Worm (Caenorhabditis elegans) whole organism, L2 larva: ENCODE data around the gene R13H4.5.

Source experiments
- C34F6.9 ChIP-seq: fragments of 150-350 bp; optimal IDR thresholded peaks from 2 replicates; lab custom pipeline; 2014; ENCODE audit warnings: missing biosample characterization, missing genetic modification characterization
- F13H6.1 ChIP-seq: sonication (generic microtip); optimal IDR thresholded peaks from 2 replicates; lab custom pipeline; 2016; ENCODE audit warnings: missing genetic modification characterization, missing compliant biosample characterization
- R02D3.7 ChIP-seq: fragments of 150-350 bp; optimal IDR thresholded peaks from 2 replicates; lab custom pipeline; 2014; ENCODE audit warnings: missing biosample characterization, missing genetic modification characterization
- alr-1 ChIP-seq: fragments of 150-350 bp; optimal IDR thresholded peaks from 2 replicates; lab custom pipeline; 2014; ENCODE audit warnings: missing biosample characterization, missing genetic modification characterization
- aly-2 ChIP-seq: fragments of 150-350 bp; optimal IDR thresholded peaks from 2 replicates; lab custom pipeline; 2014; ENCODE audit warnings: missing biosample characterization, missing genetic modification characterization
- ama-1 ChIP-seq: fragments of 150-350 bp; optimal IDR thresholded peaks from 2 replicates; lab custom pipeline; 2018; ENCODE audit warnings: inconsistent platforms
- blmp-1 ChIP-seq: sonication (generic microtip); optimal IDR thresholded peaks from 2 replicates; lab custom pipeline; 2017; ENCODE audit warnings: missing genetic modification characterization, mild to moderate bottlenecking, missing compliant biosample characterization, antibody characterized with exemption, moderate library complexity; ENCODE audit not compliant: insufficient read depth
- ceh-16 ChIP-seq: fragments of 150-350 bp; optimal IDR thresholded peaks from 2 replicates; lab custom pipeline; 2014; ENCODE audit warnings: missing biosample characterization, missing genetic modification characterization
- ceh-82 ChIP-seq: fragments of 150-350 bp; optimal IDR thresholded peaks from 2 replicates; lab custom pipeline; 2014; ENCODE audit warnings: missing biosample characterization, missing genetic modification characterization
- crh-2 ChIP-seq: sonication (generic microtip); optimal IDR thresholded peaks from 2 replicates; lab custom pipeline; 2017; ENCODE audit warnings: missing biosample characterization, missing genetic modification characterization
- dmd-4 ChIP-seq: sonication (generic microtip); optimal IDR thresholded peaks from 2 replicates; lab custom pipeline; 2017; ENCODE audit warnings: missing biosample characterization, missing genetic modification characterization
- egl-27 ChIP-seq: sonication (generic microtip); optimal IDR thresholded peaks from 3 replicates; lab custom pipeline; 2017; ENCODE audit warnings: missing biosample characterization, missing genetic modification reagents, missing genetic modification characterization
- elt-1 ChIP-seq: fragments of 150-350 bp; optimal IDR thresholded peaks from 2 replicates; lab custom pipeline; 2014; ENCODE audit warnings: missing biosample characterization, missing genetic modification characterization
- fos-1 ChIP-seq: fragments of 150-350 bp; optimal IDR thresholded peaks from 2 replicates; lab custom pipeline; 2014; ENCODE audit warnings: missing biosample characterization, missing genetic modification characterization
- lin-11 ChIP-seq: fragments of 150-350 bp; sonication (generic microtip); optimal IDR thresholded peaks from 2 replicates; lab custom pipeline; 2014; ENCODE audit warnings: missing biosample characterization, missing genetic modification characterization, inconsistent platforms, mixed read lengths
- lin-13 ChIP-seq: fragments of 150-350 bp; optimal IDR thresholded peaks from 2 replicates; lab custom pipeline; 2014; ENCODE audit warnings: missing biosample characterization, missing genetic modification reagents, missing genetic modification characterization
- lin-39 ChIP-seq: fragments of 150-350 bp; optimal IDR thresholded peaks from 2 replicates; lab custom pipeline; 2014; ENCODE audit warnings: missing biosample characterization, missing genetic modification reagents, missing genetic modification characterization
- lsy-2 ChIP-seq, 2 experiments: fragments of 150-350 bp in 1 of 2; sonication (generic microtip) in 1 of 2; optimal IDR thresholded peaks; 2 replicates each; lab custom pipeline; 2014 to 2017; ENCODE audit warnings: missing biosample characterization in 2 of 2, missing genetic modification characterization in 2 of 2
- mab-5 ChIP-seq: fragments of 150-350 bp; optimal IDR thresholded peaks from 2 replicates; lab custom pipeline; 2014; ENCODE audit warnings: missing biosample characterization, missing genetic modification characterization
- mbf-1 ChIP-seq: sonication (generic microtip); optimal IDR thresholded peaks from 2 replicates; lab custom pipeline; 2017; ENCODE audit warnings: missing biosample characterization, missing genetic modification characterization
- mdl-1 ChIP-seq, 2 experiments: fragments of 150-350 bp in 1 of 2; sonication (generic microtip) in 1 of 2; optimal IDR thresholded peaks; 2 replicates each; lab custom pipeline; 2017; ENCODE audit warnings: missing biosample characterization in 2 of 2, missing genetic modification characterization in 2 of 2
- nhr-10 ChIP-seq: sonication (generic microtip); optimal IDR thresholded peaks from 2 replicates; lab custom pipeline; 2017; ENCODE audit warnings: missing biosample characterization, missing genetic modification characterization
- nhr-11 ChIP-seq: fragments of 150-350 bp; optimal IDR thresholded peaks from 2 replicates; lab custom pipeline; 2014; ENCODE audit warnings: missing biosample characterization, missing genetic modification characterization
- nhr-12 ChIP-seq: fragments of 150-350 bp; optimal IDR thresholded peaks from 2 replicates; lab custom pipeline; 2014; ENCODE audit warnings: missing biosample characterization, missing genetic modification characterization
- nhr-129 ChIP-seq: fragments of 150-350 bp; optimal IDR thresholded peaks from 2 replicates; lab custom pipeline; 2014; ENCODE audit warnings: missing biosample characterization, missing genetic modification characterization
- nhr-21 ChIP-seq: fragments of 150-350 bp; optimal IDR thresholded peaks from 2 replicates; lab custom pipeline; 2014; ENCODE audit warnings: missing biosample characterization, missing genetic modification characterization
- nhr-23 ChIP-seq: fragments of 150-350 bp; optimal IDR thresholded peaks from 2 replicates; lab custom pipeline; 2014; ENCODE audit warnings: missing biosample characterization, missing genetic modification reagents, missing genetic modification characterization
- nhr-237 ChIP-seq: fragments of 150-350 bp; optimal IDR thresholded peaks from 2 replicates; lab custom pipeline; 2014; ENCODE audit warnings: missing biosample characterization, missing genetic modification characterization
- nhr-25 ChIP-seq: fragments of 150-350 bp; sonication (generic microtip); optimal IDR thresholded peaks from 3 replicates; lab custom pipeline; 2014; ENCODE audit warnings: missing biosample characterization, missing genetic modification characterization
- nhr-6 ChIP-seq: fragments of 150-350 bp; optimal IDR thresholded peaks from 2 replicates; lab custom pipeline; 2014; ENCODE audit warnings: missing biosample characterization, missing genetic modification characterization
- nhr-77 ChIP-seq: fragments of 150-350 bp; optimal IDR thresholded peaks from 2 replicates; lab custom pipeline; 2014; ENCODE audit warnings: missing biosample characterization, missing genetic modification characterization
- peb-1 ChIP-seq: fragments of 150-350 bp; optimal IDR thresholded peaks from 2 replicates; lab custom pipeline; 2014; ENCODE audit warnings: missing biosample characterization, missing genetic modification characterization
- sem-4 ChIP-seq: fragments of 150-350 bp; optimal IDR thresholded peaks from 2 replicates; lab custom pipeline; 2014; ENCODE audit warnings: missing biosample characterization, missing genetic modification reagents, missing genetic modification characterization
- skn-1 ChIP-seq: sonication (generic microtip); optimal IDR thresholded peaks from 2 replicates; lab custom pipeline; 2017; ENCODE audit warnings: missing biosample characterization, missing genetic modification characterization
- sma-3 ChIP-seq: sonication (generic microtip); optimal IDR thresholded peaks from 2 replicates; lab custom pipeline; 2016; ENCODE audit warnings: missing genetic modification reagents, missing genetic modification characterization, missing compliant biosample characterization
- sma-9 ChIP-seq, 2 experiments: fragments of 150-350 bp in 1 of 2; sonication (generic microtip) in 1 of 2; optimal IDR thresholded peaks; 2 replicates each; lab custom pipeline; 2014 to 2016; ENCODE audit warnings: missing genetic modification characterization in 2 of 2, mild to moderate bottlenecking in 1 of 2, missing biosample characterization in 1 of 2, missing compliant biosample characterization in 1 of 2, missing genetic modification reagents in 1 of 2, moderate library complexity in 1 of 2
- snpc-4 ChIP-seq: fragments of 150-350 bp; optimal IDR thresholded peaks from 2 replicates; lab custom pipeline; 2014; ENCODE audit warnings: missing biosample characterization, missing genetic modification characterization
- unc-39 ChIP-seq: fragments of 150-350 bp; optimal IDR thresholded peaks from 2 replicates; lab custom pipeline; 2014; ENCODE audit warnings: missing biosample characterization, missing genetic modification characterization
- unc-55 ChIP-seq: fragments of 150-350 bp; sonication (generic microtip); optimal IDR thresholded peaks from 3 replicates; lab custom pipeline; 2014; ENCODE audit warnings: missing biosample characterization, missing genetic modification reagents, missing genetic modification characterization
- unc-62 ChIP-seq: fragments of 150-350 bp; optimal IDR thresholded peaks from 2 replicates; lab custom pipeline; 2014; ENCODE audit warnings: missing biosample characterization, missing genetic modification reagents, missing genetic modification characterization
- zag-1 ChIP-seq: fragments of 150-350 bp; optimal IDR thresholded peaks from 2 replicates; lab custom pipeline; 2014; ENCODE audit warnings: missing biosample characterization, missing genetic modification characterization
- ztf-1 ChIP-seq: fragments of 200-800 bp; sonication (Bioruptor generic); conservative IDR thresholded peaks from 2 replicates; pipeline ENCODE4 v1.3.6; 2022; ENCODE audit warnings: missing genetic modification characterization, missing compliant biosample characterization
- ztf-11 ChIP-seq: sonication (generic microtip); optimal IDR thresholded peaks from 2 replicates; lab custom pipeline; 2017; ENCODE audit warnings: missing biosample characterization, missing genetic modification characterization
- ztf-4 ChIP-seq: fragments of 150-350 bp; optimal IDR thresholded peaks from 2 replicates; lab custom pipeline; 2014; ENCODE audit warnings: missing biosample characterization, missing genetic modification characterization

Gene R13H4.5

ce11 chrV:11879732-11880131 is 19.3 kb downstream of the R13H4.5 start, which contains the start of gene sulp-5:
Gene sulp-5 (plus strand): TSS chrV:11880032.
- no peak for TF ChIP-seq nhr-129 (tag; lab: Kevin White, UChicago)
- no peak for TF ChIP-seq R02D3.7 (tag; lab: Kevin White, UChicago)
- no peak for TF ChIP-seq ztf-4 (tag; lab: Kevin White, UChicago)
- TF ChIP-seq nhr-77 (tag; lab: Kevin White, UChicago) = no peak
- TF ChIP-seq crh-2 = no peak
- TF ChIP-seq nhr-21 (tag; lab: Kevin White, UChicago) = no peak
- no peak for TF ChIP-seq nhr-23
- TF ChIP-seq, all 48 proteins: peak for 0

- no peak for TF ChIP-seq lsy-2 (tag; optimal IDR thresholded peaks at IDR 0.05; lab: Kevin White, UChicago)
- TF ChIP-seq crh-2 = no peak
- peak; percentile 34 for TF ChIP-seq nhr-129 (tag; lab: Kevin White, UChicago)
- TF ChIP-seq lin-11 (tag; lab: Kevin White, UChicago) = no peak
- no peak for TF ChIP-seq mab-5 (tag; lab: Kevin White, UChicago)
- peak; percentile 2 for TF ChIP-seq sma-9 (GFP tag; optimal IDR thresholded peaks at IDR 0.05; lab: Kevin White, UChicago)
- TF ChIP-seq sma-9 (tag; optimal IDR thresholded peaks at IDR 0.05; lab: Kevin White, UChicago) = no peak
- TF ChIP-seq nhr-12 (tag; lab: Kevin White, UChicago) = no peak
- TF ChIP-seq mbf-1 = no peak
- no peak for TF ChIP-seq ztf-4 (tag; lab: Kevin White, UChicago)
- TF ChIP-seq fos-1 (tag; lab: Kevin White, UChicago) = no peak
- no peak for TF ChIP-seq sem-4 (tag; lab: Kevin White, UChicago)
- no peak for TF ChIP-seq nhr-23
- TF ChIP-seq unc-39 = no peak
- TF ChIP-seq egl-27 = no peak
- TF ChIP-seq snpc-4 (tag; lab: Kevin White, UChicago) = no peak
Measured at ce11 chrV:11883215-11883614, 22.7 kb downstream of the R13H4.5 start.

ce11 chrV:11885087-11885486 is 24.6 kb downstream of the R13H4.5 start:
- TF ChIP-seq F13H6.1 (tag; lab: Kevin White, UChicago) = peak; percentile 4
- TF ChIP-seq nhr-25 (tag; lab: Kevin White, UChicago) = no peak
- TF ChIP-seq sma-9 (GFP tag; optimal IDR thresholded peaks at IDR 0.05; lab: Kevin White, UChicago) = peak; percentile 71
- TF ChIP-seq sma-9 (tag; optimal IDR thresholded peaks at IDR 0.05; lab: Kevin White, UChicago) = no peak
- TF ChIP-seq fos-1 (tag; lab: Kevin White, UChicago) = peak; percentile 50
- TF ChIP-seq nhr-129 (tag; lab: Kevin White, UChicago) = peak; percentile 65
- peak; percentile 44 for TF ChIP-seq crh-2

ce11 chrV:11885939-11886338 is 25.5 kb downstream of the R13H4.5 start:
- TF ChIP-seq mdl-1 (tag; optimal IDR thresholded peaks at IDR 0.05; lab: Kevin White, UChicago) (peak in 1 of 2 experiments; percentile 84), lsy-2 (tag; optimal IDR thresholded peaks at IDR 0.05; lab: Kevin White, UChicago) (peak in 1 of 2 experiments; percentile 74), sma-3 (GFP tag; lab: Kevin White, UChicago) (peak; percentile 52), ztf-1 (GFP tag; lab: Robert Waterston, UW) (no peak), aly-2 (no peak), nhr-77 (tag; lab: Kevin White, UChicago) (no peak), nhr-23 (no peak), sem-4 (tag; lab: Kevin White, UChicago) (no peak), ceh-82 (tag; lab: Kevin White, UChicago) (no peak), nhr-6 (tag; lab: Kevin White, UChicago) (peak; percentile 3), ztf-11 (no peak), C34F6.9 (tag; lab: Kevin White, UChicago) (peak; percentile 51), unc-62 (no peak), alr-1 (tag; lab: Kevin White, UChicago) (no peak), sma-9 (GFP tag; optimal IDR thresholded peaks at IDR 0.05; lab: Kevin White, UChicago) (peak; percentile 95), sma-9 (tag; optimal IDR thresholded peaks at IDR 0.05; lab: Kevin White, UChicago) (no peak), lin-11 (tag; lab: Kevin White, UChicago) (no peak), zag-1 (tag; lab: Kevin White, UChicago) (no peak), nhr-25 (tag; lab: Kevin White, UChicago) (peak; percentile 13), nhr-237 (tag; lab: Kevin White, UChicago) (no peak), nhr-129 (tag; lab: Kevin White, UChicago) (peak; percentile 91), crh-2 (peak; percentile 82), skn-1 (no peak), snpc-4 (tag; lab: Kevin White, UChicago) (no peak), fos-1 (tag; lab: Kevin White, UChicago) (peak; percentile 10), peb-1 (no peak), F13H6.1 (tag; lab: Kevin White, UChicago) (peak; percentile 87), ztf-4 (tag; lab: Kevin White, UChicago) (peak; percentile 60), nhr-21 (tag; lab: Kevin White, UChicago) (peak; percentile 58), lin-39 (tag; lab: Kevin White, UChicago) (no peak), ama-1 (lab: Kevin White, UChicago) (no peak), dmd-4 (tag; lab: Kevin White, UChicago) (no peak), blmp-1 (tag; lab: Kevin White, UChicago) (peak; percentile 69), mbf-1 (no peak), nhr-10 (no peak), elt-1 (tag; lab: Kevin White, UChicago) (no peak), lin-13 (GFP tag; lab: Kevin White, UChicago) (peak; percentile 25), ceh-16 (tag; lab: Kevin White, UChicago) (no peak), nhr-12 (tag; lab: Kevin White, UChicago) (no peak), nhr-11 (tag; lab: Kevin White, UChicago) (no peak), unc-55 (GFP tag; lab: Kevin White, UChicago) (no peak), mab-5 (tag; lab: Kevin White, UChicago) (no peak)
